Fruit fly (Drosophila melanogaster) whole organism, embryonic: Measurements from ENCODE around the gene CG14817.
A peak's percentile ranks its signal among the peaks of the same experiment; 100 is the strongest.

Experiments used
- ATbp ChIP-seq: fragments of 200-800 bp; sonication (Bioruptor generic); optimal IDR thresholded peaks from 2 replicates; lab custom pipeline; 2017; ENCODE audit warnings: missing biosample characterization, mild to moderate bottlenecking, missing genetic modification characterization, missing genetic modification reagents
- Bgb ChIP-seq: fragments of 200-800 bp; sonication (Bioruptor generic); IDR thresholded peaks from 2 replicates; pipeline ENCODE4 v1.3.6; 2022; ENCODE audit warnings: missing biosample characterization, missing genetic modification characterization; ENCODE audit not compliant: partially characterized antibody
- CG12769 ChIP-seq: fragments of 200-800 bp; sonication (Bioruptor generic); optimal IDR thresholded peaks from 2 replicates; lab custom pipeline; 2019; ENCODE audit warnings: missing biosample characterization, mild to moderate bottlenecking, missing genetic modification characterization, moderate library complexity
- CG13287 ChIP-seq: fragments of 200-800 bp; sonication (Bioruptor generic); IDR thresholded peaks from 2 replicates; pipeline ENCODE4 v1.3.6; 2022; ENCODE audit warnings: missing biosample characterization, missing genetic modification characterization; ENCODE audit not compliant: partially characterized antibody
- CG13775 ChIP-seq: fragments of 200-800 bp; sonication (Bioruptor generic); optimal IDR thresholded peaks from 3 replicates; lab custom pipeline; 2017; ENCODE audit warnings: missing biosample characterization, mild to moderate bottlenecking, missing genetic modification characterization
- CG14710 ChIP-seq: fragments of 200-800 bp; sonication (Bioruptor generic); optimal IDR thresholded peaks from 3 replicates; lab custom pipeline; 2019; ENCODE audit warnings: missing biosample characterization, mild to moderate bottlenecking, missing genetic modification characterization, moderate library complexity
- CG18262 ChIP-seq: fragments of 200-800 bp; optimal IDR thresholded peaks from 3 replicates; lab custom pipeline; 2019; ENCODE audit warnings: missing biosample characterization, mild to moderate bottlenecking, missing genetic modification characterization, moderate library complexity
- CG3163 ChIP-seq: fragments of 200-800 bp; sonication (Bioruptor generic); optimal IDR thresholded peaks from 3 replicates; lab custom pipeline; 2016; ENCODE audit warnings: missing biosample characterization, missing genetic modification characterization
- CG34376 ChIP-seq: fragments of 200-800 bp; sonication (Bioruptor generic); optimal IDR thresholded peaks from 2 replicates; lab custom pipeline; 2018; ENCODE audit warnings: missing biosample characterization, mild to moderate bottlenecking, missing genetic modification characterization
- CG3838 ChIP-seq: fragments of 200-800 bp; sonication (Bioruptor generic); optimal IDR thresholded peaks from 3 replicates; lab custom pipeline; 2016; ENCODE audit warnings: missing biosample characterization, missing genetic modification characterization
- CG42726 ChIP-seq: fragments of 200-800 bp; sonication (Bioruptor generic); IDR thresholded peaks from 2 replicates; pipeline ENCODE4 v1.3.6; 2022; ENCODE audit warnings: missing biosample characterization, missing genetic modification characterization; ENCODE audit not compliant: partially characterized antibody
- CG4617 ChIP-seq: fragments of 200-800 bp; sonication (Bioruptor generic); optimal IDR thresholded peaks from 3 replicates; lab custom pipeline; 2016; ENCODE audit warnings: missing biosample characterization, missing genetic modification characterization, borderline replicate concordance
- CG4707 ChIP-seq: fragments of 200-800 bp; sonication (Bioruptor generic); optimal IDR thresholded peaks from 2 replicates; lab custom pipeline; 2018; ENCODE audit warnings: missing biosample characterization, mild to moderate bottlenecking, missing genetic modification characterization, moderate library complexity
- CG5180 ChIP-seq: fragments of 200-800 bp; sonication (Bioruptor generic); optimal IDR thresholded peaks from 3 replicates; lab custom pipeline; 2017; ENCODE audit warnings: missing biosample characterization, missing genetic modification characterization, mild to moderate bottlenecking, moderate library complexity, missing genetic modification reagents
- CG6683 ChIP-seq: fragments of 200-800 bp; sonication (Bioruptor generic); optimal IDR thresholded peaks from 2 replicates; lab custom pipeline; 2017; ENCODE audit warnings: missing biosample characterization, mild to moderate bottlenecking, missing genetic modification characterization, missing genetic modification reagents
- CG7556 ChIP-seq: fragments of 200-800 bp; sonication (Bioruptor generic); optimal IDR thresholded peaks from 2 replicates; lab custom pipeline; 2017; ENCODE audit warnings: missing biosample characterization, mild to moderate bottlenecking, missing genetic modification characterization
- CG7928 ChIP-seq: fragments of 200-800 bp; sonication (Bioruptor generic); optimal IDR thresholded peaks from 2 replicates; lab custom pipeline; 2017; ENCODE audit warnings: missing biosample characterization, mild to moderate bottlenecking, missing genetic modification characterization
- CG8924 ChIP-seq: fragments of 200-800 bp; optimal IDR thresholded peaks from 3 replicates; lab custom pipeline; 2019; ENCODE audit warnings: missing biosample characterization, mild to moderate bottlenecking, missing genetic modification characterization, moderate library complexity
- CG9876 ChIP-seq: fragments of 200-800 bp; sonication (Bioruptor generic); optimal IDR thresholded peaks from 2 replicates; lab custom pipeline; 2016; ENCODE audit warnings: missing biosample characterization, missing genetic modification characterization
- CG9932 ChIP-seq: fragments of 200-800 bp; sonication (Bioruptor generic); IDR thresholded peaks from 2 replicates; pipeline ENCODE4 v1.3.6; 2022; ENCODE audit warnings: missing biosample characterization, missing genetic modification characterization
- Deaf1 ChIP-seq: fragments of 200-800 bp; optimal IDR thresholded peaks from 3 replicates; lab custom pipeline; 2019; ENCODE audit warnings: missing biosample characterization, mild to moderate bottlenecking, missing genetic modification characterization, moderate library complexity
- Dll ChIP-seq: fragments of 200-800 bp; sonication (Bioruptor generic); IDR thresholded peaks from 4 replicates; pipeline ENCODE4 v1.3.6; 2022; ENCODE audit warnings: missing biosample characterization, missing genetic modification characterization; ENCODE audit not compliant: partially characterized antibody
- Ets97D ChIP-seq: fragments of 200-800 bp; sonication (Bioruptor generic); optimal IDR thresholded peaks from 3 replicates; lab custom pipeline; 2016; ENCODE audit warnings: missing biosample characterization, missing genetic modification characterization
- HLH3B ChIP-seq: fragments of 200-800 bp; sonication (Bioruptor generic); IDR thresholded peaks from 2 replicates; pipeline ENCODE4 v1.3.6; 2022; ENCODE audit warnings: missing biosample characterization, missing genetic modification characterization
- HLH54F ChIP-seq: fragments of 200-800 bp; sonication (Bioruptor generic); optimal IDR thresholded peaks from 3 replicates; lab custom pipeline; 2016; ENCODE audit warnings: missing biosample characterization, missing genetic modification characterization
- Hand ChIP-seq: fragments of 200-800 bp; sonication (Bioruptor generic); optimal IDR thresholded peaks from 2 replicates; lab custom pipeline; 2017; ENCODE audit warnings: mild to moderate bottlenecking, missing biosample characterization, missing genetic modification reagents, missing genetic modification characterization
- Hmr ChIP-seq: fragments of 200-800 bp; sonication (Bioruptor generic); optimal IDR thresholded peaks from 3 replicates; lab custom pipeline; 2017; ENCODE audit warnings: mild to moderate bottlenecking, missing biosample characterization, missing genetic modification reagents, missing genetic modification characterization
- Jarid2 ChIP-seq: fragments of 200-800 bp; sonication (Bioruptor generic); optimal IDR thresholded peaks from 3 replicates; lab custom pipeline; 2017; ENCODE audit warnings: mild to moderate bottlenecking, missing biosample characterization, missing genetic modification reagents, missing genetic modification characterization
- Kr ChIP-seq: fragments of 200-800 bp; sonication (Bioruptor generic); optimal IDR thresholded peaks from 2 replicates; lab custom pipeline; 2017; ENCODE audit warnings: missing biosample characterization, mild to moderate bottlenecking, missing genetic modification characterization
- Oli ChIP-seq: fragments of 200-800 bp; sonication (Bioruptor generic); optimal IDR thresholded peaks from 2 replicates; lab custom pipeline; 2018; ENCODE audit warnings: missing biosample characterization, mild to moderate bottlenecking, missing genetic modification characterization, moderate library complexity
- Taf1 ChIP-seq: fragments of 200-800 bp; sonication (Bioruptor generic); IDR thresholded peaks from 2 replicates; pipeline ENCODE4 v1.3.6; 2022; ENCODE audit warnings: missing biosample characterization, missing genetic modification characterization
- Tbp ChIP-seq: fragments of >200 bp; optimal IDR thresholded peaks from 2 replicates; lab custom pipeline; 2018; ENCODE audit warnings: missing biosample characterization, missing genetic modification characterization
- abd-A ChIP-seq: fragments of 200-800 bp; sonication (Bioruptor generic); optimal IDR thresholded peaks from 3 replicates; lab custom pipeline; 2019; ENCODE audit warnings: missing biosample characterization, mild to moderate bottlenecking, missing genetic modification characterization, moderate library complexity
- amos ChIP-seq: fragments of 200-800 bp; sonication (Bioruptor generic); IDR thresholded peaks from 2 replicates; pipeline ENCODE4 v1.3.6; 2022; ENCODE audit warnings: missing biosample characterization, missing genetic modification characterization; ENCODE audit not compliant: partially characterized antibody
- dmrt11E ChIP-seq: fragments of 200-800 bp; sonication (Bioruptor generic); optimal IDR thresholded peaks from 3 replicates; lab custom pipeline; 2018; ENCODE audit warnings: missing biosample characterization, mild to moderate bottlenecking, missing genetic modification characterization, moderate library complexity
- hb ChIP-seq: fragments of 200-800 bp; sonication (Bioruptor generic); IDR thresholded peaks from 3 replicates; pipeline ENCODE4 v1.3.6; 2022; ENCODE audit warnings: missing biosample characterization, missing genetic modification characterization; ENCODE audit not compliant: partially characterized antibody
- ind ChIP-seq: fragments of 200-800 bp; sonication (Bioruptor generic); optimal IDR thresholded peaks from 3 replicates; lab custom pipeline; 2016; ENCODE audit warnings: missing biosample characterization, missing genetic modification characterization
- jigr1 ChIP-seq: fragments of 200-800 bp; sonication (Bioruptor generic); IDR thresholded peaks from 3 replicates; pipeline ENCODE4 v1.3.6; 2022; ENCODE audit warnings: missing biosample characterization, missing genetic modification characterization
- lola ChIP-seq, 3 experiments: fragments of >200 bp in 2 of 3; fragments of 200-800 bp in 1 of 3; sonication (Bioruptor generic) in 1 of 3; optimal IDR thresholded peaks; 2 replicates each; lab custom pipeline; 2017 to 2019; ENCODE audit warnings: missing biosample characterization in 3 of 3, missing genetic modification characterization in 3 of 3, mild to moderate bottlenecking in 1 of 3, moderate library complexity in 1 of 3
- nau ChIP-seq: fragments of 200-800 bp; sonication (Bioruptor generic); optimal IDR thresholded peaks from 3 replicates; lab custom pipeline; 2017; ENCODE audit warnings: missing biosample characterization, mild to moderate bottlenecking, missing genetic modification characterization, missing genetic modification reagents
- nerfin-2 ChIP-seq: fragments of 200-800 bp; sonication (Bioruptor generic); IDR thresholded peaks from 2 replicates; pipeline ENCODE4 v1.3.6; 2022; ENCODE audit warnings: missing biosample characterization, missing genetic modification characterization; ENCODE audit not compliant: partially characterized antibody
- pita ChIP-seq: fragments of 200-800 bp; sonication (Bioruptor generic); optimal IDR thresholded peaks from 2 replicates; lab custom pipeline; 2017; ENCODE audit warnings: missing biosample characterization, mild to moderate bottlenecking, missing genetic modification characterization
- ro ChIP-seq: fragments of 200-800 bp; sonication (Bioruptor generic); IDR thresholded peaks from 2 replicates; pipeline ENCODE4 v1.3.6; 2022; ENCODE audit warnings: missing biosample characterization, missing genetic modification characterization
- sna ChIP-seq: fragments of 200-800 bp; sonication (Bioruptor generic); IDR thresholded peaks from 2 replicates; pipeline ENCODE4 v1.3.6; 2022; ENCODE audit warnings: missing biosample characterization, missing genetic modification characterization; ENCODE audit not compliant: partially characterized antibody
- tio ChIP-seq: fragments of 200-800 bp; sonication (Bioruptor generic); optimal IDR thresholded peaks from 2 replicates; lab custom pipeline; 2017; ENCODE audit warnings: missing biosample characterization, missing genetic modification characterization, inconsistent platforms
- tll ChIP-seq, 2 experiments: fragments of 200-800 bp in 1 of 2; fragments of >200 bp in 1 of 2; sonication (Bioruptor generic) in 1 of 2; optimal IDR thresholded peaks; 2 replicates each; lab custom pipeline; 2017 to 2019; ENCODE audit warnings: missing biosample characterization in 2 of 2, missing genetic modification characterization in 2 of 2, mild to moderate bottlenecking in 1 of 2, moderate library complexity in 1 of 2
- zfh1 ChIP-seq: fragments of 200-800 bp; sonication (Bioruptor generic); IDR thresholded peaks from 3 replicates; pipeline ENCODE4 v1.3.6; 2022; ENCODE audit warnings: missing biosample characterization, missing genetic modification characterization

Gene CG14817

DNA sequence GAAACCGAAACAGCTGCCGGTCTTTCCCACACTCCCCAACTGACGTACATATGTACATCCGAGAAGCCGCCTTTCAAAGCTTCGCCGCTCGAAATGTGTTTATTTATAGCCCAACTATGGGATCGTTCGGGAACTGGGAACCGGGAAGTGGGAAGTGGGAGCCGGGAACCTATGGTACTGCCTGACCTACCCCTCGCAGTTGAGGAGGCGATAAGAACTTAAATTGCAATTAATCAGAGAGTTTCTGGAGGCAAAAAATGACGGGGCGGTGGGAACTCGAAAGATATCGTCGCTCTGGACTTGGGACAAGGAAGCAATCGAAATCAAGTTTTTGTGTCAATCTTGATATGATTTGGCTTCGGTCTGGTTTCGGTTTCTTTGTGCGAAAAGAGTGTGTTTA, 44.4 kb downstream of the CG14817 start:
- TF ChIP-seq CG12769 (tag; lab: Kevin White, UChicago) (peak; percentile 47), pita (GFP tag; lab: Kevin White, UChicago) (no peak)

DNA sequence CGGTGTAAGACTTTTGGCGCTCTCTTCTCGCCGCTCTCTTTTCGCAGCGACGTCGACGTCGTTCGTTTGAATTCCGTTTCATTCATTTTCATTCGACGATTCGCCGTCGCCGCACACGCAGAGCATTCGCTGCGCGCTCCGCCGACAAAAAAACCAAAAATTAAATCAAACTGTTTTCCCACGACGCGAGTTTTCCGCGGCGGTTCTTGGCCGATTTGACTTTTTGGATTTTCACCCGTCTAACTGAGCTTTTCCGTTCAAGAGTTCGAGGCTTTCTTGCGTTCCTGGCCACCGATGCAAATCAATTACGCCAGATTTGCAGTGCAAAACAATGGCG, 45.9 kb downstream of the CG14817 start:
- no peak for TF ChIP-seq Ets97D (GFP tag; lab: Kevin White, UChicago)
- no peak for TF ChIP-seq Oli (tag; lab: Kevin White, UChicago)
- TF ChIP-seq CG3838: no peak
- TF ChIP-seq amos: peak; percentile 36; the same call in 1 of the 2 replicates
- TF ChIP-seq jigr1 (GFP tag; lab: Robert Waterston, UW): no peak
- TF ChIP-seq abd-A (tag; lab: Kevin White, UChicago): no peak
- TF ChIP-seq CG9932: no peak
- TF ChIP-seq HLH54F: no peak
- 0 out of 4 replicates have a peak, but pooled peaks have one; percentile 8 for TF ChIP-seq Dll
- TF ChIP-seq ATbp (GFP tag; lab: Kevin White, UChicago): no peak
- no peak for TF ChIP-seq CG8924 (tag; lab: Kevin White, UChicago)
- no peak for TF ChIP-seq CG18262 (tag; lab: Kevin White, UChicago)
- TF ChIP-seq Tbp (GFP tag; lab: Kevin White, UChicago): no peak
- TF ChIP-seq tll (GFP tag; optimal IDR thresholded peaks at IDR 0.05; lab: Kevin White, UChicago): no peak
- peak; percentile 82 for TF ChIP-seq Jarid2
- no peak for TF ChIP-seq sna (GFP tag; lab: Robert Waterston, UW)
- TF ChIP-seq CG14710 (tag; lab: Kevin White, UChicago): no peak
- TF ChIP-seq CG13775 (GFP tag; lab: Kevin White, UChicago): no peak
- TF ChIP-seq Bgb (GFP tag; lab: Robert Waterston, UW): peak; percentile 53; the same call in 1 of the 2 replicates
- peak; percentile 78 for TF ChIP-seq CG7556 (GFP tag; lab: Kevin White, UChicago)
- TF ChIP-seq lola (GFP tag; optimal IDR thresholded peaks at IDR 0.05; lab: Kevin White, UChicago): no peak
- TF ChIP-seq CG42726 (GFP tag; lab: Robert Waterston, UW): peak; percentile 65; the same call in 1 of the 2 replicates
- TF ChIP-seq CG9876 (GFP tag; lab: Kevin White, UChicago): no peak
- TF ChIP-seq hb: no peak
- TF ChIP-seq tio: no peak
- TF ChIP-seq nau (GFP tag; lab: Kevin White, UChicago): no peak
- TF ChIP-seq Hand (GFP tag; lab: Kevin White, UChicago): peak; percentile 2
- no peak for TF ChIP-seq CG4707
- no peak for TF ChIP-seq CG4617 (GFP tag; lab: Kevin White, UChicago)
- no peak for TF ChIP-seq Kr (GFP tag; lab: Kevin White, UChicago)
- TF ChIP-seq zfh1 (GFP tag; lab: Robert Waterston, UW): no peak
- no peak for TF ChIP-seq CG3163 (GFP tag; lab: Kevin White, UChicago)
- TF ChIP-seq Deaf1 (tag; lab: Kevin White, UChicago): peak; percentile 12
- no peak for TF ChIP-seq dmrt11E (tag; lab: Kevin White, UChicago)
- TF ChIP-seq Hmr (GFP tag; lab: Kevin White, UChicago): no peak
- no peak for TF ChIP-seq HLH3B (GFP tag; lab: Robert Waterston, UW)
- no peak for TF ChIP-seq CG5180
- TF ChIP-seq nerfin-2 (GFP tag; lab: Robert Waterston, UW): 0 out of 2 replicates have a peak, but pooled peaks have one; percentile 42
- no peak for TF ChIP-seq CG34376 (GFP tag; lab: Kevin White, UChicago)
- no peak for TF ChIP-seq CG7928 (GFP tag; lab: Kevin White, UChicago)
- TF ChIP-seq ro (GFP tag; lab: Robert Waterston, UW): no peak
- TF ChIP-seq ind (GFP tag; lab: Kevin White, UChicago): no peak
- peak; percentile 7; the same call in 1 of the 2 replicates for TF ChIP-seq CG13287 (GFP tag; lab: Robert Waterston, UW)
- TF ChIP-seq CG6683 (GFP tag; lab: Kevin White, UChicago): no peak
- no peak for TF ChIP-seq Taf1
